Fruit fly (Drosophila melanogaster) whole organism: ENCODE data around the gene Vml.

ENCODE experiments used
- CG8478 ChIP-seq: fragments of >200 bp; optimal IDR thresholded peaks from 2 replicates; lab custom pipeline; 2018; ENCODE audit warnings: inconsistent platforms
- Dll ChIP-seq: fragments of >200 bp; optimal IDR thresholded peaks from 2 replicates; lab custom pipeline; 2017
- EcR ChIP-seq, 2 experiments: fragments of >200 bp; optimal IDR thresholded peaks; 2 replicates each; lab custom pipeline; 2017; ENCODE audit warnings: missing biosample characterization in 2 of 2, missing genetic modification characterization in 2 of 2, missing genetic modification reagents in 2 of 2
- pan ChIP-seq: fragments of >200 bp; optimal IDR thresholded peaks from 2 replicates; lab custom pipeline; 2017
- psq ChIP-seq: fragments of >200 bp; optimal IDR thresholded peaks from 2 replicates; lab custom pipeline; 2017
- usp ChIP-seq: fragments of >200 bp; optimal IDR thresholded peaks from 2 replicates; lab custom pipeline; 2017; ENCODE audit warnings: missing biosample characterization, missing genetic modification characterization, mixed read lengths

Vml gene

DNA sequence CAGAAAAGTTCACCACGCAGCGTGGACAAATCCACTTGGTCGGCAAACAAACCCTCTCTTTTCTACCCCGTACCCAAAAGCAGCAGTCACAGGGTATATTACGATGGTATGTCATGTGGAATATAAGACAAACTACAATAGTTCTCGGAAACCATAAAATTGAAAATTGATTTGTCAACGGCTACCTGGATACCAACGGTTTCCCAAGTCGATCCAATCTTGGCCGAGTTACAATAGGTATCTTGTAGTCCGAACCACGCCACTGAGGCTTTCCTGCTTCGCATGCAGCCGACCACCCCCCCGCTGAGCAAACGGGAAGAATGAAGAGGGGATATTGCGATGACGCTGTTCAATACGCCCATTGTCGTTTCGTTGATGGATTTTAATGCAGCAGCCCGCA lies 42.7 kb downstream of the Vml start:
- TF ChIP-seq psq, result no peak
- peak; percentile 87 for TF ChIP-seq pan

DNA sequence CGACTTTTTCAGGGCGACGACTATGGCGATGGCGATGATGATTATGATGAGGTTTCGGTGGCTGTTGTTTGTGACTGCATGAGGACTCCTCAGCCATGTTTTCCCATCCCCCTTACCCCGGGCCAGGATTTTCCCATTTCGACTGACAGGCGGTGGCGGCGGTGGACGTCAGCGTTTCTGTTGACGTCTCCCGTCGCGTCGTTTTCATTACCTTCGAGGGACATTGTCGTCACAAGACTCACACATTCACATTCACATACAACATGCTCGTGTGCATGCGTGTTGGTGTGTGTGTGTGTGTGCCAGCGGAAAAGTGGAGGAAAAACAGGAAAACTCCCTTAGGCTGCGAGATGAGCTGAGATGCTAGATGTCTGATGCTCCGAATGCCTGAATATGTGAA lies 44.2 kb downstream of the Vml start:
- TF ChIP-seq pan, result no peak
- no peak for TF ChIP-seq usp (GFP tag; lab: Kevin White, UChicago)

DNA sequence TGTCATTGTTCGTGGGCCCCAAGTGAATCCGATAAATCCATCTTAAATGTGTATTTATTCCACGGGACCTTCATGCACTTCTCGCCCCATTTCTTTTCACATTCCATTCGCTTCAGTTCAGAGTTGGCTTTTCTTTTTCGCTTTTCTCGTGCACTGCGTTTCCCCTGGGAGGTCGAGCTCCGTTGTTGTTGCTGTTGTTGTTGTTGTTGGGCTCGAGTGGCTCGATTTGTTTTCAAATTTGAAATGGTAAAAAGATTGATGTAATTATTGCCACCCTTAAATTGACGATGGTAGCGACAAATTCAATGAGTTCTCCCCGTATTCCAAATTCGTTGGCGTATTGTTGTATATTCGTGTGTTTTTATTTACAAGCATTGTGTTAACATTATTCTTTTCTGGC lies 45.3 kb downstream of the Vml start:
- TF ChIP-seq EcR (GFP tag; optimal IDR thresholded peaks at IDR 0.05; lab: Kevin White, UChicago), result no peak
- no peak for TF ChIP-seq CG8478
- no peak for TF ChIP-seq Dll (lab: Kevin White, UChicago)
- no peak for TF ChIP-seq psq
- no peak for TF ChIP-seq pan
- no peak for TF ChIP-seq usp (GFP tag; lab: Kevin White, UChicago)

DNA sequence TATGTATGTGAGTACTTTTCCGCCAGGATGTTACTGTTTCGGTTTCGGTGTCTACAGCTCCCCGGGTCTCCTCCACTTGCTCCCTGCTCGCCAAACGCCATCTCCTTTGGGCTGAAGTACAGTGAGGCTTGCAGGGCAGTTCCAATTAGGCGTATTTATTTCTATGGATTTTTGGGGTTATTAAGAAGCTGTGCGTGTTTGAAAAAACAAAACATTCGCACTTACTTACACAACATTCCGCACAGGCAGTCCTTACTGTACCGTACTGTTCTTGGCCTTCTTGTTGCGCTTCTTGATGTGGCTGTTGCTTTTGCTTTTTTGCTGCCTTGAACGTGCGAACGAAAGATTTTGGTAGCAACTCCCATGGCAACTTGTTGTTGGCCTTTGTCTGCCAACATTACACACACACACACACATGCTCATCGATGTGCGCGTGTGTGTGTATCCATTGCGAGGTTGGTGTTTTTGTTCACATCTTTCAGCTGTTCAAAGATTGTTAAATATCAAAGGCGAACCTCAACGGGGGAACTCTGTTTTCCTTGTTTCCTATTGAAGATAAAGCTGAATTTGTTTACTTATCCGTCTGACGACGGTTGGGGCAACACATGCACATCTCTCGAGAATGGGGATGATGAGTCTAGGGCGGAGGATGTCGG lies 46.4 kb downstream of the Vml start:
- TF ChIP-seq psq, result no peak
- TF ChIP-seq pan, result no peak
- no peak for TF ChIP-seq Dll (lab: Kevin White, UChicago)
- TF ChIP-seq EcR (GFP tag; optimal IDR thresholded peaks at IDR 0.05; lab: Kevin White, UChicago), result no peak
- no peak for TF ChIP-seq CG8478
- no peak for TF ChIP-seq usp (GFP tag; lab: Kevin White, UChicago)

DNA sequence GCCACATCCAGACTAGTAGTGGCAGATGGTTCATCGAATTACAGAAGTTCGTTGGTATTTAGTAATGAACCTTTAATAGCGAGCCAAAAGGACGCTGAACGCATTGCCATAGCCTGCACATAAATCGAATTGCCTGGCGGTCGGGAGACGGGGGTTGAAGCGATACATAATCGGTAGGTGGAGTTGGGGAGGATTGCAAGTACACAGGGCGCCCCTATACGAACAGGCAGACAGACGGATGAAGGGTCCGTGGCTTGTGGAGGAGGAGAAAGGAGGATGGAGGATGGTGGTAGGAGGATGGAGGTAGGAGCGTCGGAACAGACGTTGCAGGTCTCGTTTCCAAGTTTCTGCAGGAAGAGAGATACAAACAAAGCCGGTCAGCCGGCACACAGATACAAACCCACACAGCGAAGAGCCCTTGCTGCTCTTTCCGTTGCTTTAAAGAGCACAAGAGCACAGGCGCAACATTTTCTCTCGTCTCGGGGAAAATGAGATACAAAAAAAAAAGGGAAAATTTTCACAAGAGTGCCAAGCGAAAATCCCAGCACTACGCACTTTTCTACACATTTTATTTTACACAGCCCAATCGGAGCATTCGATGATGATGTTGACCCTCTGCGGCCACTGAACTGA lies 48.2 kb downstream of the Vml start:
- TF ChIP-seq EcR (GFP tag; optimal IDR thresholded peaks at IDR 0.05; lab: Kevin White, UChicago) (no peak), CG8478 (no peak), usp (GFP tag; lab: Kevin White, UChicago) (no peak), pan (no peak), Dll (lab: Kevin White, UChicago) (no peak), psq (no peak)

DNA sequence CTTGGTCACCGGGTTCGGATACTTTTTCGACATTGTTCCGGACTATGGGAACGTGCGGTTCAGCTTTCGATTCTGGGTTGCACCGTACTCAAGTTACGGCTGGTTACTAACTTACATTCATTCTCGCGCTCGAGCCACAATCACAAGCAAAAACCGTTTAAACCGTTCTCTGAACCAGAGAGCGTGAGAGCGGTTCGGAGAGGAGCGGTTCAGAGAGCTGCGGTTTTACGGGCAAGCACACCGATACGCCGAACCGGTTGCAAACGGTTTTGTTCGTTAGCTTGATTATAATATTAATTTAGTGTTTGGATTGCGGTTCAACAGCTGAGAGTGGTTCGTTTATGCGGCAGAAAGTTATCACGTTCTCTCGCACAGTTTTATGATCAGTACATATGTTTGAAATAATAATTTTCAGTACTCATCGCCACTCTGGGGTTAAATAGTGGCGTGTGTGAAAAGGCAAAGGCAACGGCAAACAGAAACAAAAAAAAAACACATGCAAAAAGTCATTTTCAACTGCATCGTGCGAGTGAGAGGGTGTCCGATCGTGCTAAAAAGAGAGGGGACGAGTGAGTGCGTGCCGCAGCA lies 50.1 kb downstream of the Vml start, which contains the start of gene CG14050:
Gene CG14050, minus strand, starts transcription at position 560 of the 588 bp plus-strand sequence.
- TF ChIP-seq EcR (GFP tag; optimal IDR thresholded peaks at IDR 0.05; lab: Kevin White, UChicago) (no peak), psq (no peak), CG8478 (no peak), usp (GFP tag; lab: Kevin White, UChicago) (no peak)

DNA sequence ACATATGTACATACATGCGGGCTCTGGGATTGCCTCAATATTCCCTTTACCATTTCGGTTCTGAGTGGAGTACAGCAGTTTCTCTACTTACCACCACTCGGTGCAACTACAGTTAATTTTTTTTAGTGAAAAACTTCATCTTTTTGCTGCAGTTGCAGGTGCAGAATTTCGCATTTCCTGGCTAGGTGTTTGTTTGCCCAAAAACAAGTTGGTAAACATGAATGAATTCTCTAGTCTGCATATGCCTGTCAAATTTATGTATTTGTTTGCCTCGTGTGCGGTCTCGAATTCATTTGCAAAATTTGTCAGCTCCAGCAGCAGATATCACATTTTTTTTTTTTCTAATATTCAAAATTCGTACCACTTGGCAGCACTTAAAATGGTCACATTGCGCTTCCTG lies 51.2 kb downstream of the Vml start, which contains the start of gene CG2854:
Gene CG2854, plus strand, starts transcription at position 301 of the 400 bp plus-strand sequence.
- no peak for TF ChIP-seq Dll (lab: Kevin White, UChicago)
- no peak for TF ChIP-seq psq
- TF ChIP-seq usp (GFP tag; lab: Kevin White, UChicago), result no peak
